Worm (Caenorhabditis elegans) whole organism, L4 larva: ENCODE measurements around the gene F11A5.13.

ENCODE experiments used
- Y48G9A.11 ChIP-seq: fragments of 200-800 bp; sonication (Bioruptor generic); IDR thresholded peaks from 2 replicates; pipeline ENCODE4 v1.3.6; 2022; ENCODE audit warnings: missing genetic modification reagents, missing genetic modification characterization, missing compliant biosample characterization
- ceh-20 ChIP-seq: fragments of 200-800 bp; sonication (Bioruptor generic); IDR thresholded peaks from 2 replicates; pipeline ENCODE4 v1.3.6; 2022; ENCODE audit warnings: missing genetic modification reagents, missing genetic modification characterization, missing compliant biosample characterization
- ceh-82 ChIP-seq: sonication (generic microtip); optimal IDR thresholded peaks from 2 replicates; lab custom pipeline; 2017; ENCODE audit warnings: missing biosample characterization, missing genetic modification characterization
- mxl-2 ChIP-seq: fragments of 200-800 bp; sonication (Bioruptor generic); conservative IDR thresholded peaks from 2 replicates; pipeline ENCODE4 v1.3.6; 2022; ENCODE audit warnings: missing genetic modification reagents, missing genetic modification characterization, missing compliant biosample characterization
- nhr-237 ChIP-seq: sonication (generic microtip); optimal IDR thresholded peaks from 2 replicates; lab custom pipeline; 2017; ENCODE audit warnings: missing biosample characterization, missing genetic modification characterization
- zag-1 ChIP-seq: fragments of 150-350 bp; optimal IDR thresholded peaks from 2 replicates; lab custom pipeline; 2014; ENCODE audit warnings: missing biosample characterization, missing genetic modification characterization

DNA sequence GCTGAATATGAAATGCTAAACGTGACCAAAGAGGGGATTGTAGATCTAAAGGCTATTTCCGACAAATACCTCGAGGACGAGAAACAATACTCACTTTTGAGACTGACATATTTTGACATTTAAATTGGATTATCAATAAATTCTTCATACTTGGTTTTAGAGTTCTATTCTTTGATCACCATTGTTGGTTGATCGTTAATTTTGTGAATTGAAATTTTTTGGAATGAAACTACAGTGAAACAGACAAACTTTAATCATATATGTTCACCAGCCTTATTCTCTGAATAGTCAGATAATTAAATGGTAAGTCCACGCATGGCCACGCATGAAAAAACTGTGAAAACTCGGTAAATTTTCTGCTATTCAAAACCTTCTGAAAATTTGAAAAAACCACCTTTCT is 23.9 kb downstream of the F11A5.13 start, which contains the start of gene F11A5.18:
- TF ChIP-seq ceh-82 (tag; lab: Kevin White, UChicago): no peak
- TF ChIP-seq zag-1 (tag; lab: Kevin White, UChicago): no peak
- no peak for TF ChIP-seq Y48G9A.11
- no peak for TF ChIP-seq nhr-237 (tag; lab: Kevin White, UChicago)
- no peak for TF ChIP-seq mxl-2 (GFP tag; lab: Robert Waterston, UW)
- no peak for TF ChIP-seq ceh-20 (GFP tag; lab: Robert Waterston, UW)
